Fruit fly (Drosophila melanogaster): ENCODE measurements around the gene Vml.
A peak's percentile ranks its signal among the peaks of the same experiment; 100 is the strongest.

The Vml gene

dm6 chrX:2242897-2243296 is 32.7 kb upstream of the Vml start:
- TF ChIP-seq ci (GFP tag; IDR thresholded peaks at IDR 0.05) (no peak), Hr39 (optimal IDR thresholded peaks at IDR 0.05) (peak; percentile 76)

dm6 chrX:2244753-2245152 is 30.9 kb upstream of the Vml start:
- TF ChIP-seq CG1647 (GFP tag; optimal IDR thresholded peaks at IDR 0.05) (no peak), CG9437 (GFP tag; optimal IDR thresholded peaks at IDR 0.05) (peak; percentile 97), Elba2 (GFP tag; optimal IDR thresholded peaks at IDR 0.05) (peak; percentile 11)

dm6 chrX:2245931-2246330 is 29.7 kb upstream of the Vml start, which contains the start of gene Or2a:
Gene Or2a (plus strand): TSS chrX:2246231.
- TF ChIP-seq Oaz (GFP tag; IDR thresholded peaks at IDR 0.05), result no peak
- no peak for TF ChIP-seq grn (GFP tag; optimal IDR thresholded peaks at IDR 0.05)
- no peak for TF ChIP-seq CG15269 (tag; optimal IDR thresholded peaks at IDR 0.05)
- no peak for TF ChIP-seq sob (GFP tag; IDR thresholded peaks at IDR 0.05)
- TF ChIP-seq NC2β (GFP tag; optimal IDR thresholded peaks at IDR 0.05), result no peak
- TF ChIP-seq CG7271 (tag; optimal IDR thresholded peaks at IDR 0.05), result no peak
- TF ChIP-seq caup (GFP tag; optimal IDR thresholded peaks at IDR 0.05; ENCODE audit: severe bottlenecking), result no peak
- TF ChIP-seq dati (GFP tag; IDR thresholded peaks at IDR 0.05), result no peak
- no peak for TF ChIP-seq CG33557 (GFP tag; optimal IDR thresholded peaks at IDR 0.05)
- no peak for TF ChIP-seq CG13424 (tag; optimal IDR thresholded peaks at IDR 0.05)
- TF ChIP-seq CG18476 (GFP tag; optimal IDR thresholded peaks at IDR 0.05), result no peak

dm6 chrX:2249763-2250162 is 25.9 kb upstream of the Vml start, which contains the start of gene crn:
Gene crn (minus strand): TSS chrX:2249983.
- TF ChIP-seq pzg (GFP tag; optimal IDR thresholded peaks at IDR 0.05), result peak; percentile 34
- 0 out of 2 replicates have a peak, but pooled peaks have one; percentile 61 for TF ChIP-seq sna (GFP tag; IDR thresholded peaks at IDR 0.05; ENCODE audit: partially characterized antibody)
- no peak for TF ChIP-seq CG9817 (tag; optimal IDR thresholded peaks at IDR 0.05)
- peak; percentile 64 for TF ChIP-seq Scr (GFP tag; IDR thresholded peaks at IDR 0.05; ENCODE audit: partially characterized antibody)
- no peak for TF ChIP-seq cad (GFP tag; optimal IDR thresholded peaks at IDR 0.05)
- no peak for TF ChIP-seq CG3847 (GFP tag; IDR thresholded peaks at IDR 0.05)
- peak; percentile 46; the same call in 1 of the 3 replicates for TF ChIP-seq knrl (GFP tag; IDR thresholded peaks at IDR 0.05; ENCODE audit: partially characterized antibody)
- peak; percentile 68 for TF ChIP-seq CG7963 (GFP tag; IDR thresholded peaks at IDR 0.05; ENCODE audit: partially characterized antibody)
- TF ChIP-seq Dbx (GFP tag; IDR thresholded peaks at IDR 0.05), result no peak
- TF ChIP-seq bbx (GFP tag; IDR thresholded peaks at IDR 0.05; ENCODE audit: partially characterized antibody), result peak; percentile 68
- peak; percentile 58 for TF ChIP-seq Bgb (GFP tag; IDR thresholded peaks at IDR 0.05; ENCODE audit: partially characterized antibody)
- TF ChIP-seq amos (GFP tag; IDR thresholded peaks at IDR 0.05; ENCODE audit: partially characterized antibody), result peak; percentile 62; the same call in 1 of the 2 replicates
- TF ChIP-seq CG6791 (GFP tag; IDR thresholded peaks at IDR 0.05; ENCODE audit: partially characterized antibody), result peak; percentile 63; the same call in 1 of the 3 replicates
- peak; percentile 79; the same call in 2 of the 3 replicates for TF ChIP-seq hb (GFP tag; IDR thresholded peaks at IDR 0.05; ENCODE audit: partially characterized antibody)
- peak; percentile 17 for TF ChIP-seq Med (GFP tag)
- peak; percentile 6 for TF ChIP-seq CG14710 (tag; optimal IDR thresholded peaks at IDR 0.05)
- no peak for TF ChIP-seq slou (GFP tag; optimal IDR thresholded peaks at IDR 0.05)
- no peak for TF ChIP-seq gfzf (GFP tag; optimal IDR thresholded peaks at IDR 0.05)
- TF ChIP-seq stwl (tag; optimal IDR thresholded peaks at IDR 0.05), result peak; percentile 40
- peak; percentile 71; the same call in 1 of the 3 replicates for TF ChIP-seq zen2 (GFP tag; IDR thresholded peaks at IDR 0.05; ENCODE audit: partially characterized antibody)
- TF ChIP-seq CG4360 (GFP tag; IDR thresholded peaks at IDR 0.05), result no peak
- no peak for TF ChIP-seq CG8388 (GFP tag; optimal IDR thresholded peaks at IDR 0.05)
- TF ChIP-seq CG2116 (GFP tag; optimal IDR thresholded peaks at IDR 0.05), result peak; percentile 56
- TF ChIP-seq CG7357 (GFP tag; IDR thresholded peaks at IDR 0.05), result peak; percentile 83
- TF ChIP-seq vnd (GFP tag; IDR thresholded peaks at IDR 0.05; ENCODE audit: partially characterized antibody), result peak; percentile 58; the same call in 2 of the 3 replicates
- TF ChIP-seq HLH4C (GFP tag; IDR thresholded peaks at IDR 0.05; ENCODE audit: partially characterized antibody), result peak; percentile 81
- TF ChIP-seq Doc3 (GFP tag; IDR thresholded peaks at IDR 0.05; ENCODE audit: partially characterized antibody), result peak; percentile 57
- TF ChIP-seq CG17186 (GFP tag; optimal IDR thresholded peaks at IDR 0.05), result peak; percentile 22
- TF ChIP-seq CG7271 (tag; optimal IDR thresholded peaks at IDR 0.05), result no peak

Measured in whole organism, embryonic.